Worm (Caenorhabditis elegans) whole organism, midembryonic: ENCODE results near the gene str-231.

ENCODE experiments used
- flt-1 ChIP-seq: fragments of 200-800 bp; sonication (Bioruptor generic); IDR thresholded peaks from 2 replicates; pipeline ENCODE4 v1.3.6; 2022; ENCODE audit warnings: missing genetic modification characterization, missing compliant biosample characterization
- med-1 ChIP-seq: sonication (generic microtip); optimal IDR thresholded peaks from 2 replicates; lab custom pipeline; 2017; ENCODE audit warnings: missing genetic modification characterization, mild to moderate bottlenecking, missing compliant biosample characterization, antibody characterized with exemption, missing genetic modification reagents; ENCODE audit not compliant: insufficient read depth
- ztf-29 ChIP-seq: fragments of 200-800 bp; sonication (Bioruptor generic); IDR thresholded peaks from 2 replicates; pipeline ENCODE4 v1.3.6; 2022; ENCODE audit warnings: missing genetic modification reagents, missing genetic modification characterization, missing compliant biosample characterization

DNA sequence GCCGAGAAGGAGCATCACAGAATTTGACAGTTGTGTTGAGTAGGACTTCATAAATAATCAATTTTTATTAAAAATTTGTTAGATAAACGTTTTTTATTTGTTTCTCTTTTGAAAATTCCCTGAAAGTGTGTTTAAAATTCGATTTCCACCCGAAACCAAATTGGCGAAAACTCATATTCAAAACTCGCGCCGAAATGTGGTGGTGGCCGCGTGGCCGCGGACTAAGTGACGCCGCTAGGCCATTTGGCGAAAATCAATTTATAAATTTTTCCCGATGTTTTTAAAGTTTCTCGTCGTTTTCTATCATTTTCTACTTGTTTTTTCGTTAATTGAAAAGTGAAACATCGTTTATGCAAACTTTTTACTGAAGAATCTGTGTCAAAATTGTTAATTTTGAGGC, 15.2 kb upstream of the str-231 start:
- peak; percentile 61 for TF ChIP-seq flt-1 (GFP tag; lab: Robert Waterston, UW)
- no peak for TF ChIP-seq ztf-29 (GFP tag; lab: Robert Waterston, UW)
- no peak for TF ChIP-seq med-1 (GFP tag; lab: Kevin White, UChicago)
